Worm (Caenorhabditis elegans) whole organism, L4/young adult: ENCODE data around the gene C17C3.11.

Source experiments
- W03F9.2 ChIP-seq: fragments of 150-350 bp; optimal IDR thresholded peaks from 2 replicates; lab custom pipeline; 2014; ENCODE audit warnings: missing biosample characterization, missing genetic modification characterization
- dao-5 ChIP-seq: sonication (generic microtip); optimal IDR thresholded peaks from 2 replicates; lab custom pipeline; 2016; ENCODE audit warnings: missing genotype, missing genetic modification characterization, moderate library complexity, missing compliant biosample characterization
- him-1 ChIP-seq: sonication (generic microtip); optimal IDR thresholded peaks from 2 replicates; lab custom pipeline; 2016; ENCODE audit warnings: missing genotype, missing genetic modification reagents, missing genetic modification characterization, missing compliant biosample characterization

C17C3.11 gene

ce11 chrII:5587794-5588193 lies 50.2 kb downstream of the C17C3.11 start:
- TF ChIP-seq dao-5 (tag; lab: Kevin White, UChicago) (no peak), W03F9.2 (no peak), him-1 (tag; lab: Kevin White, UChicago) (no peak)
